Fruit fly (Drosophila melanogaster) whole organism, embryonic: Measurements from ENCODE around the gene moody.

ENCODE experiments used
- Adf1 ChIP-seq: fragments of 200-800 bp; sonication (Bioruptor generic); IDR thresholded peaks from 2 replicates; pipeline ENCODE4 v1.3.6; 2022; ENCODE audit warnings: missing biosample characterization, missing genetic modification characterization
- Aef1 ChIP-seq: fragments of 200-800 bp; sonication (Bioruptor generic); IDR thresholded peaks from 3 replicates; pipeline ENCODE4 v1.3.6; 2022; ENCODE audit warnings: missing biosample characterization, missing genetic modification characterization
- Blimp-1 ChIP-seq: fragments of 200-800 bp; sonication (Bioruptor generic); optimal IDR thresholded peaks from 3 replicates; lab custom pipeline; 2018; ENCODE audit warnings: missing biosample characterization, missing genetic modification characterization, mild to moderate bottlenecking, moderate library complexity, missing genetic modification reagents
- CG10321 ChIP-seq: fragments of 200-800 bp; sonication (Bioruptor generic); IDR thresholded peaks from 2 replicates; pipeline ENCODE4 v1.3.6; 2022; ENCODE audit warnings: missing biosample characterization, missing genetic modification characterization
- CG10462 ChIP-seq: fragments of 200-800 bp; sonication (Bioruptor generic); optimal IDR thresholded peaks from 2 replicates; lab custom pipeline; 2016; ENCODE audit warnings: missing biosample characterization, missing genetic modification characterization
- CG10565 ChIP-seq: fragments of 200-800 bp; sonication (Bioruptor generic); optimal IDR thresholded peaks from 3 replicates; lab custom pipeline; 2016; ENCODE audit warnings: missing biosample characterization, mild to moderate bottlenecking, missing genetic modification characterization
- CG1233 ChIP-seq: fragments of 200-800 bp; sonication (Bioruptor generic); optimal IDR thresholded peaks from 4 replicates; lab custom pipeline; 2018; ENCODE audit warnings: missing biosample characterization, mild to moderate bottlenecking, missing genetic modification characterization
- CG13424 ChIP-seq: fragments of 200-800 bp; sonication (Bioruptor generic); optimal IDR thresholded peaks from 2 replicates; lab custom pipeline; 2019; ENCODE audit warnings: missing biosample characterization, mild to moderate bottlenecking, missing genetic modification characterization, moderate library complexity
- CG13624 ChIP-seq: fragments of 200-800 bp; sonication (Bioruptor generic); optimal IDR thresholded peaks from 2 replicates; lab custom pipeline; 2016; ENCODE audit warnings: missing biosample characterization, missing genetic modification characterization
- CG15514 ChIP-seq: fragments of 200-800 bp; sonication (Bioruptor generic); optimal IDR thresholded peaks from 3 replicates; lab custom pipeline; 2017; ENCODE audit warnings: missing biosample characterization, missing genetic modification characterization, mild to moderate bottlenecking, moderate library complexity, missing genetic modification reagents
- CG17361 ChIP-seq: fragments of 200-800 bp; sonication (Bioruptor generic); IDR thresholded peaks from 3 replicates; pipeline ENCODE4 v1.3.6; 2022; ENCODE audit warnings: missing biosample characterization, missing genetic modification characterization
- CG17612 ChIP-seq: fragments of 200-800 bp; sonication (Bioruptor generic); IDR thresholded peaks from 2 replicates; pipeline ENCODE4 v1.3.6; 2022; ENCODE audit warnings: missing biosample characterization, missing genetic modification characterization
- CG1832 ChIP-seq: fragments of 200-800 bp; sonication (Bioruptor generic); optimal IDR thresholded peaks from 2 replicates; lab custom pipeline; 2017; ENCODE audit warnings: missing biosample characterization, mild to moderate bottlenecking, missing genetic modification characterization, inconsistent platforms
- CG18619 ChIP-seq: fragments of 200-800 bp; sonication (Bioruptor generic); optimal IDR thresholded peaks from 3 replicates; lab custom pipeline; 2017; ENCODE audit warnings: missing biosample characterization, mild to moderate bottlenecking, missing genetic modification characterization
- CG31388 ChIP-seq: fragments of 200-800 bp; sonication (Bioruptor generic); optimal IDR thresholded peaks from 2 replicates; lab custom pipeline; 2016; ENCODE audit warnings: missing biosample characterization, missing genetic modification characterization
- CG33213 ChIP-seq: fragments of 200-800 bp; sonication (Bioruptor generic); optimal IDR thresholded peaks from 3 replicates; lab custom pipeline; 2016; ENCODE audit warnings: missing biosample characterization, missing genetic modification characterization
- CG34422 ChIP-seq: fragments of 200-800 bp; sonication (Bioruptor generic); IDR thresholded peaks from 3 replicates; pipeline ENCODE4 v1.3.6; 2022; ENCODE audit warnings: missing biosample characterization, missing genetic modification characterization
- CG3995 ChIP-seq: fragments of 200-800 bp; sonication (Bioruptor generic); optimal IDR thresholded peaks from 3 replicates; lab custom pipeline; 2016; ENCODE audit warnings: missing biosample characterization, missing genetic modification characterization
- CG6175 ChIP-seq: fragments of 200-800 bp; sonication (Bioruptor generic); IDR thresholded peaks from 3 replicates; pipeline ENCODE4 v1.3.6; 2022; ENCODE audit warnings: missing biosample characterization, missing genetic modification characterization
- CG9797 ChIP-seq: fragments of 200-800 bp; sonication (Bioruptor generic); optimal IDR thresholded peaks from 3 replicates; lab custom pipeline; 2018; ENCODE audit warnings: missing biosample characterization, mild to moderate bottlenecking, missing genetic modification characterization
- Dad ChIP-seq: fragments of 200-800 bp; sonication (Bioruptor generic); optimal IDR thresholded peaks from 3 replicates; lab custom pipeline; 2016; ENCODE audit warnings: missing biosample characterization, missing genetic modification characterization
- Dip3 ChIP-seq: fragments of 200-800 bp; sonication (Bioruptor generic); optimal IDR thresholded peaks from 3 replicates; lab custom pipeline; 2016; ENCODE audit warnings: missing biosample characterization, missing genetic modification characterization
- E2f2 ChIP-seq: fragments of 200-800 bp; sonication (Bioruptor generic); IDR thresholded peaks from 2 replicates; pipeline ENCODE4 v1.3.6; 2022; ENCODE audit warnings: missing biosample characterization, missing genetic modification characterization
- Eip74EF ChIP-seq, 2 experiments: fragments of 200-800 bp in 1 of 2; fragments of >200 bp in 1 of 2; sonication (Bioruptor generic) in 1 of 2; optimal IDR thresholded peaks; 2 replicates each; lab custom pipeline; 2017 to 2019; ENCODE audit warnings: missing biosample characterization in 2 of 2, missing genetic modification characterization in 2 of 2, mild to moderate bottlenecking in 1 of 2, moderate library complexity in 1 of 2
- HLH54F ChIP-seq: fragments of 200-800 bp; sonication (Bioruptor generic); optimal IDR thresholded peaks from 3 replicates; lab custom pipeline; 2016; ENCODE audit warnings: missing biosample characterization, missing genetic modification characterization
- Hey ChIP-seq: fragments of 200-800 bp; sonication (Bioruptor generic); optimal IDR thresholded peaks from 3 replicates; lab custom pipeline; 2018; ENCODE audit warnings: missing biosample characterization, mild to moderate bottlenecking, missing genetic modification characterization
- Lim3 ChIP-seq: fragments of 200-800 bp; sonication (Bioruptor generic); IDR thresholded peaks from 2 replicates; pipeline ENCODE4 v1.3.6; 2022; ENCODE audit warnings: missing biosample characterization, missing genetic modification characterization
- Lpt ChIP-seq: fragments of >200 bp; optimal IDR thresholded peaks from 2 replicates; lab custom pipeline; 2018; ENCODE audit warnings: missing biosample characterization, missing genetic modification characterization
- MESR4 ChIP-seq: fragments of 200-800 bp; sonication (Bioruptor generic); optimal IDR thresholded peaks from 2 replicates; lab custom pipeline; 2018; ENCODE audit warnings: missing biosample characterization, mild to moderate bottlenecking, missing genetic modification characterization, moderate library complexity
- Oaz ChIP-seq: fragments of 200-800 bp; sonication (Bioruptor generic); IDR thresholded peaks from 2 replicates; pipeline ENCODE4 v1.3.6; 2022; ENCODE audit warnings: missing biosample characterization, missing genetic modification characterization
- PHDP ChIP-seq: fragments of 200-800 bp; sonication (Bioruptor generic); optimal IDR thresholded peaks from 3 replicates; lab custom pipeline; 2018; ENCODE audit warnings: missing biosample characterization, mild to moderate bottlenecking, missing genetic modification characterization, moderate library complexity
- Spps ChIP-seq: fragments of 200-800 bp; sonication (Bioruptor generic); optimal IDR thresholded peaks from 2 replicates; lab custom pipeline; 2018; ENCODE audit warnings: missing biosample characterization, mild to moderate bottlenecking, missing genetic modification characterization
- aop ChIP-seq: fragments of 200-800 bp; sonication (Bioruptor generic); IDR thresholded peaks from 2 replicates; pipeline ENCODE4 v1.3.6; 2022; ENCODE audit warnings: missing biosample characterization, missing genetic modification characterization
- bcd ChIP-seq: fragments of 200-800 bp; sonication (Bioruptor generic); optimal IDR thresholded peaks from 2 replicates; lab custom pipeline; 2017; ENCODE audit warnings: missing biosample characterization, mild to moderate bottlenecking, missing genetic modification characterization
- cato ChIP-seq: fragments of 200-800 bp; sonication (Bioruptor generic); optimal IDR thresholded peaks from 2 replicates; lab custom pipeline; 2016; ENCODE audit warnings: missing biosample characterization, missing genetic modification characterization, borderline replicate concordance
- caup ChIP-seq: fragments of 200-800 bp; sonication (Bioruptor generic); optimal IDR thresholded peaks from 3 replicates; lab custom pipeline; 2017; ENCODE audit warnings: missing biosample characterization, mild to moderate bottlenecking, missing genetic modification characterization, moderate library complexity; ENCODE audit not compliant: severe bottlenecking
- chn ChIP-seq: fragments of 200-800 bp; sonication (Bioruptor generic); optimal IDR thresholded peaks from 2 replicates; lab custom pipeline; 2016; ENCODE audit warnings: missing biosample characterization, missing genetic modification characterization
- dan ChIP-seq: fragments of 200-800 bp; sonication (Bioruptor generic); IDR thresholded peaks from 2 replicates; pipeline ENCODE4 v1.3.6; 2022; ENCODE audit warnings: missing biosample characterization, missing genetic modification characterization
- en ChIP-seq: fragments of 200-800 bp; sonication (Bioruptor generic); optimal IDR thresholded peaks from 2 replicates; lab custom pipeline; 2016; ENCODE audit warnings: missing biosample characterization, missing genetic modification characterization
- ewg ChIP-seq: fragments of 200-800 bp; sonication (Bioruptor generic); optimal IDR thresholded peaks from 3 replicates; lab custom pipeline; 2017; ENCODE audit warnings: mild to moderate bottlenecking, missing biosample characterization, missing genetic modification reagents, missing genetic modification characterization
- fru ChIP-seq: fragments of >200 bp; optimal IDR thresholded peaks from 2 replicates; lab custom pipeline; 2017
- gsb ChIP-seq: fragments of 200-800 bp; sonication (Bioruptor generic); IDR thresholded peaks from 2 replicates; pipeline ENCODE4 v1.3.6; 2022; ENCODE audit warnings: missing biosample characterization, missing genetic modification characterization
- ham ChIP-seq: fragments of 200-800 bp; sonication (Bioruptor generic); IDR thresholded peaks from 2 replicates; pipeline ENCODE4 v1.3.6; 2022; ENCODE audit warnings: missing biosample characterization, missing genetic modification characterization
- jumu ChIP-seq: fragments of 200-800 bp; sonication (Bioruptor generic); optimal IDR thresholded peaks from 3 replicates; lab custom pipeline; 2016; ENCODE audit warnings: missing biosample characterization, missing genetic modification characterization
- mld ChIP-seq: fragments of 200-800 bp; sonication (Bioruptor generic); IDR thresholded peaks from 3 replicates; pipeline ENCODE4 v1.3.6; 2022; ENCODE audit warnings: missing biosample characterization, missing genetic modification characterization; ENCODE audit not compliant: partially characterized antibody
- nom ChIP-seq: fragments of 200-800 bp; sonication (Bioruptor generic); optimal IDR thresholded peaks from 2 replicates; lab custom pipeline; 2017; ENCODE audit warnings: missing biosample characterization, missing genetic modification characterization, mild to moderate bottlenecking, moderate library complexity, missing genetic modification reagents
- pho ChIP-seq: fragments of 200-800 bp; sonication (Bioruptor generic); optimal IDR thresholded peaks from 2 replicates; lab custom pipeline; 2016; ENCODE audit warnings: missing biosample characterization, missing genetic modification characterization
- rib ChIP-seq: fragments of 200-800 bp; sonication (Bioruptor generic); IDR thresholded peaks from 2 replicates; pipeline ENCODE4 v1.3.6; 2022; ENCODE audit warnings: missing biosample characterization, missing genetic modification characterization
- ssp ChIP-seq: fragments of 200-800 bp; sonication (Bioruptor generic); IDR thresholded peaks from 2 replicates; pipeline ENCODE4 v1.3.6; 2022; ENCODE audit warnings: missing biosample characterization, missing genetic modification characterization
- tna ChIP-seq: fragments of 200-800 bp; sonication (Bioruptor generic); IDR thresholded peaks from 2 replicates; pipeline ENCODE4 v1.3.6; 2022; ENCODE audit warnings: missing biosample characterization, missing genetic modification characterization; ENCODE audit not compliant: partially characterized antibody
- toy ChIP-seq: fragments of 200-800 bp; sonication (Bioruptor generic); IDR thresholded peaks from 2 replicates; pipeline ENCODE4 v1.3.6; 2022; ENCODE audit warnings: missing biosample characterization, missing genetic modification characterization
- usp ChIP-seq: fragments of >200 bp; optimal IDR thresholded peaks from 2 replicates; lab custom pipeline; 2017; ENCODE audit warnings: missing biosample characterization, missing genetic modification characterization
- wdn ChIP-seq: fragments of 200-800 bp; sonication (Bioruptor generic); IDR thresholded peaks from 2 replicates; pipeline ENCODE4 v1.3.6; 2022; ENCODE audit warnings: missing biosample characterization, missing genetic modification characterization

The moody gene

DNA sequence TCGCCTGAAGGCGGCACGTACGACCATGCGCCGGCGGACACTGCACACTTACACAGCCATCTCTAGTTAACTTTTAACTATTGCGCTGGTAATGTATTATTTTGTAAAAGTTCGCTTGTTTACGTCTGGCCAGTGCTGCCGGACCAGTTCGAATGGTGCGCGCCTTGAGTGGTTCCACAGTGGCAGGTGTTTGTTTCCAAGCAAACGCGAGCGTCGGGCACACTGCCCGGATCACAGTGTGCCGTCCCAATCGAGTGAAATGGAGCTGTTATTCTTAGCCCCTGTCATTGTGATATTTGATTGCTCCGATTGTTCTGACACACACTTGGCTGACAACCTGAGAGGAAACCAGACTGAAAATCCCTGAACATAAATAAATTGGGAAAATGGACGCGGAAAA is 23.4 kb upstream of the moody start, which contains the start of gene CG4199 (continued):
- no peak for TF ChIP-seq Hey
- peak; percentile 90 for TF ChIP-seq CG3995 (GFP tag; lab: Kevin White, UChicago)
- no peak for TF ChIP-seq pho (GFP tag; lab: Kevin White, UChicago)
- TF ChIP-seq wdn (GFP tag; lab: Robert Waterston, UW): no peak
- TF ChIP-seq PHDP (tag; lab: Kevin White, UChicago): no peak
- no peak for TF ChIP-seq CG10565 (GFP tag; lab: Kevin White, UChicago)
- TF ChIP-seq CG15514: peak; percentile 96
- no peak for TF ChIP-seq usp (GFP tag; lab: Kevin White, UChicago)
- TF ChIP-seq CG17361: no peak
- peak; percentile 47; the same call in 1 of the 3 replicates for TF ChIP-seq CG34422
- no peak for TF ChIP-seq Spps (tag; lab: Kevin White, UChicago)
- TF ChIP-seq gsb (GFP tag; lab: Robert Waterston, UW): no peak
- TF ChIP-seq caup (GFP tag; lab: Kevin White, UChicago): no peak
- no peak for TF ChIP-seq CG10462 (GFP tag; lab: Kevin White, UChicago)
- TF ChIP-seq CG31388: no peak
- TF ChIP-seq CG17612: no peak
- TF ChIP-seq mld (GFP tag; lab: Robert Waterston, UW): no peak
- no peak for TF ChIP-seq Blimp-1 (GFP tag; lab: Kevin White, UChicago)
- TF ChIP-seq toy: no peak
- TF ChIP-seq CG9797 (GFP tag; lab: Kevin White, UChicago): peak; percentile 77
- no peak for TF ChIP-seq CG1233 (GFP tag; lab: Kevin White, UChicago)
- no peak for TF ChIP-seq Aef1 (GFP tag; lab: Robert Waterston, UW)
- no peak for TF ChIP-seq rib (GFP tag; lab: Robert Waterston, UW)
- peak; percentile 80 for TF ChIP-seq E2f2
- TF ChIP-seq cato (GFP tag; lab: Kevin White, UChicago): no peak
- no peak for TF ChIP-seq CG1832 (GFP tag; lab: Kevin White, UChicago)
- TF ChIP-seq CG18619: no peak
- peak; percentile 13 for TF ChIP-seq CG13624 (GFP tag; lab: Kevin White, UChicago)
- TF ChIP-seq aop: no peak
- TF ChIP-seq Eip74EF (GFP tag; optimal IDR thresholded peaks at IDR 0.05; lab: Kevin White, UChicago): no peak
- no peak for TF ChIP-seq chn
- TF ChIP-seq fru: no peak
- TF ChIP-seq Oaz (GFP tag; lab: Robert Waterston, UW): no peak
- TF ChIP-seq CG10321 (GFP tag; lab: Robert Waterston, UW): no peak
- TF ChIP-seq Dip3 (GFP tag; lab: Kevin White, UChicago): no peak
- no peak for TF ChIP-seq Lpt (GFP tag; lab: Kevin White, UChicago)
- TF ChIP-seq jumu (GFP tag; lab: Kevin White, UChicago): peak; percentile 6
- TF ChIP-seq HLH54F: no peak
- no peak for TF ChIP-seq CG6175 (GFP tag; lab: Robert Waterston, UW)
- TF ChIP-seq ewg (GFP tag; lab: Kevin White, UChicago): no peak
- TF ChIP-seq nom (GFP tag; lab: Kevin White, UChicago): peak; percentile 27
- no peak for TF ChIP-seq en (GFP tag; lab: Kevin White, UChicago)
- TF ChIP-seq CG33213 (GFP tag; lab: Kevin White, UChicago): peak; percentile 0
- TF ChIP-seq MESR4 (GFP tag; lab: Kevin White, UChicago): peak; percentile 70
- TF ChIP-seq ham (GFP tag; lab: Robert Waterston, UW): no peak
- no peak for TF ChIP-seq Dad (GFP tag; lab: Kevin White, UChicago)
- no peak for TF ChIP-seq bcd (GFP tag; lab: Kevin White, UChicago)
- no peak for TF ChIP-seq Lim3 (GFP tag; lab: Robert Waterston, UW)
- TF ChIP-seq tna (GFP tag; lab: Robert Waterston, UW): no peak
- TF ChIP-seq CG13424 (tag; lab: Kevin White, UChicago): no peak
- no peak for TF ChIP-seq ssp (GFP tag; lab: Robert Waterston, UW)
- no peak for TF ChIP-seq Adf1 (GFP tag; lab: Robert Waterston, UW)
- no peak for TF ChIP-seq dan (GFP tag; lab: Robert Waterston, UW)
